Fruit fly (Drosophila melanogaster) Kc167 (cell line): ENCODE measurements around the gene eIF3f1.

ENCODE experiments used
- Myc ChIP-seq: fragments of >200 bp; optimal IDR thresholded peaks from 2 replicates; lab custom pipeline; 2017; ENCODE audit warnings: missing external identifiers
- Sin3A ChIP-seq: fragments of >200 bp; optimal IDR thresholded peaks from 2 replicates; lab custom pipeline; 2018; ENCODE audit warnings: missing external identifiers
- h ChIP-seq: fragments of >200 bp; optimal IDR thresholded peaks from 3 replicates; lab custom pipeline; 2018; ENCODE audit warnings: missing external identifiers
- psq ChIP-seq: fragments of >200 bp; optimal IDR thresholded peaks from 2 replicates; lab custom pipeline; 2017; ENCODE audit warnings: missing external identifiers

dm6 chr3R:4712063-4712462 lies 1.9 kb downstream of the eIF3f1 start:
- no peak for TF ChIP-seq Myc (lab: Kevin White, UChicago)
- TF ChIP-seq h (lab: Kevin White, UChicago), result no peak
- TF ChIP-seq Sin3A (lab: Kevin White, UChicago), result no peak
- no peak for TF ChIP-seq psq (lab: Kevin White, UChicago)
